Fruit fly (Drosophila melanogaster): ENCODE measurements around the gene Had1.

Had1 gene

dm6 chrX:16275854-16276338 is 32.6 kb downstream of the Had1 start, which contains the start of the genes kat80 and Prosalpha4 (continued):
- TF ChIP-seq az2 (GFP tag; optimal IDR thresholded peaks at IDR 0.05) (no peak), Hsf (GFP tag; optimal IDR thresholded peaks at IDR 0.05) (no peak), CG14710 (tag; optimal IDR thresholded peaks at IDR 0.05) (peak; percentile 67), CG30431 (GFP tag; optimal IDR thresholded peaks at IDR 0.05) (no peak), sc (optimal IDR thresholded peaks at IDR 0.05) (no peak), sc (GFP tag; optimal IDR thresholded peaks at IDR 0.05) (no peak), CG6765 (GFP tag; optimal IDR thresholded peaks at IDR 0.05) (no peak), CG10959 (GFP tag; IDR thresholded peaks at IDR 0.05) (no peak), CG11695 (GFP tag; IDR thresholded peaks at IDR 0.05) (0 out of 3 replicates have a peak, but pooled peaks have one; percentile 7), Mad (GFP tag; optimal IDR thresholded peaks at IDR 0.05) (no peak), CG1832 (GFP tag; optimal IDR thresholded peaks at IDR 0.05) (no peak), Gug (GFP tag; IDR thresholded peaks at IDR 0.05) (peak; percentile 35; the same call in 1 of the 4 replicates), D19A (tag; optimal IDR thresholded peaks at IDR 0.05) (peak; percentile 29), CG17186 (GFP tag; optimal IDR thresholded peaks at IDR 0.05) (no peak), cas (GFP tag; IDR thresholded peaks at IDR 0.05) (no peak), Sox102F (GFP tag; optimal IDR thresholded peaks at IDR 0.05) (no peak), Doc3 (GFP tag; IDR thresholded peaks at IDR 0.05; ENCODE audit: partially characterized antibody) (peak; percentile 53; the same call in 2 of the 3 replicates), prd (optimal IDR thresholded peaks at IDR 0.05) (no peak), prd (GFP tag; IDR thresholded peaks at IDR 0.05) (peak; percentile 13; the same call in 1 of the 3 replicates), Abd-B (GFP tag; optimal IDR thresholded peaks at IDR 0.05) (peak; percentile 5), CG32772 (GFP tag; IDR thresholded peaks at IDR 0.05) (no peak), pho (GFP tag; optimal IDR thresholded peaks at IDR 0.05) (no peak), gsb-n (tag; optimal IDR thresholded peaks at IDR 0.05) (no peak), eyg (GFP tag; optimal IDR thresholded peaks at IDR 0.05) (no peak), phol (tag; optimal IDR thresholded peaks at IDR 0.05) (peak; percentile 37), bcd (GFP tag; optimal IDR thresholded peaks at IDR 0.05) (peak; percentile 30), CG11085 (GFP tag; IDR thresholded peaks at IDR 0.05) (no peak), CG4820 (GFP tag; optimal IDR thresholded peaks at IDR 0.05) (no peak), shn (GFP tag; optimal IDR thresholded peaks at IDR 0.05) (no peak), jigr1 (GFP tag; IDR thresholded peaks at IDR 0.05) (no peak), pfk (GFP tag; optimal IDR thresholded peaks at IDR 0.05) (no peak), CG14667 (GFP tag; IDR thresholded peaks at IDR 0.05) (0 out of 2 replicates have a peak, but pooled peaks have one; percentile 15), CG18476 (GFP tag; optimal IDR thresholded peaks at IDR 0.05) (no peak), CG3407 (GFP tag; optimal IDR thresholded peaks at IDR 0.05) (no peak), CG8924 (tag; optimal IDR thresholded peaks at IDR 0.05) (peak; percentile 73), Xbp1 (GFP tag; optimal IDR thresholded peaks at IDR 0.05) (peak; percentile 31), ash1 (GFP tag; optimal IDR thresholded peaks at IDR 0.05) (no peak), CG13296 (GFP tag; optimal IDR thresholded peaks at IDR 0.05) (peak; percentile 32), CG34224 (GFP tag; IDR thresholded peaks at IDR 0.05; ENCODE audit: partially characterized antibody) (peak; percentile 55), B-H2 (GFP tag; optimal IDR thresholded peaks at IDR 0.05) (peak; percentile 59), Ets97D (GFP tag; optimal IDR thresholded peaks at IDR 0.05) (peak; percentile 11), HLHmδ (GFP tag; optimal IDR thresholded peaks at IDR 0.05) (no peak), B-H1 (GFP tag; IDR thresholded peaks at IDR 0.05) (no peak), Fer1 (GFP tag; optimal IDR thresholded peaks at IDR 0.05) (no peak), BtbVII (GFP tag; optimal IDR thresholded peaks at IDR 0.05) (no peak), sug (tag; optimal IDR thresholded peaks at IDR 0.05) (peak; percentile 67), Sin3A (optimal IDR thresholded peaks at IDR 0.05) (no peak), CG6813 (GFP tag; optimal IDR thresholded peaks at IDR 0.05) (no peak), CG12299 (tag; optimal IDR thresholded peaks at IDR 0.05) (no peak), CG18011 (GFP tag; optimal IDR thresholded peaks at IDR 0.05) (no peak), CG12942 (GFP tag; optimal IDR thresholded peaks at IDR 0.05) (peak; percentile 7), CG9727 (GFP tag; optimal IDR thresholded peaks at IDR 0.05) (peak; percentile 76)

Data from whole organism, embryonic.